Fruit fly (Drosophila melanogaster) whole organism, embryonic: ENCODE results near the gene CG33306.

Experiments used
- Bteb2 ChIP-seq: fragments of 200-800 bp; sonication (Bioruptor generic); optimal IDR thresholded peaks from 2 replicates; lab custom pipeline; 2016; ENCODE audit warnings: missing biosample characterization, missing genetic modification characterization
- CG10366 ChIP-seq: fragments of 200-800 bp; sonication (Bioruptor generic); IDR thresholded peaks from 2 replicates; pipeline ENCODE4 v1.3.6; 2022; ENCODE audit warnings: missing biosample characterization, missing genetic modification characterization
- CG11504 ChIP-seq: fragments of 200-800 bp; sonication (Bioruptor generic); optimal IDR thresholded peaks from 3 replicates; lab custom pipeline; 2019; ENCODE audit warnings: missing biosample characterization, mild to moderate bottlenecking, missing genetic modification characterization, moderate library complexity
- CG11696 ChIP-seq: fragments of 200-800 bp; sonication (Bioruptor generic); IDR thresholded peaks from 2 replicates; pipeline ENCODE4 v1.3.6; 2022; ENCODE audit warnings: missing biosample characterization, missing genetic modification characterization
- CG11723 ChIP-seq: fragments of 200-800 bp; sonication (Bioruptor generic); optimal IDR thresholded peaks from 2 replicates; lab custom pipeline; 2017; ENCODE audit warnings: missing biosample characterization, mild to moderate bottlenecking, missing genetic modification characterization
- CG1233 ChIP-seq: fragments of 200-800 bp; sonication (Bioruptor generic); optimal IDR thresholded peaks from 4 replicates; lab custom pipeline; 2018; ENCODE audit warnings: missing biosample characterization, mild to moderate bottlenecking, missing genetic modification characterization
- CG13894 ChIP-seq: fragments of 200-800 bp; sonication (Bioruptor generic); optimal IDR thresholded peaks from 3 replicates; lab custom pipeline; 2018; ENCODE audit warnings: missing biosample characterization, mild to moderate bottlenecking, missing genetic modification characterization, moderate library complexity
- CG14965 ChIP-seq: fragments of 200-800 bp; sonication (Bioruptor generic); optimal IDR thresholded peaks from 2 replicates; lab custom pipeline; 2016; ENCODE audit warnings: missing biosample characterization, missing genetic modification characterization, borderline replicate concordance
- CG15479 ChIP-seq: fragments of 200-800 bp; sonication (Bioruptor generic); optimal IDR thresholded peaks from 3 replicates; lab custom pipeline; 2019; ENCODE audit warnings: missing biosample characterization, mild to moderate bottlenecking, missing genetic modification characterization, moderate library complexity
- CG16815 ChIP-seq: fragments of 200-800 bp; sonication (Bioruptor generic); optimal IDR thresholded peaks from 3 replicates; lab custom pipeline; 2017; ENCODE audit warnings: missing biosample characterization, mild to moderate bottlenecking, missing genetic modification characterization
- CG1792 ChIP-seq: fragments of 200-800 bp; sonication (Bioruptor generic); optimal IDR thresholded peaks from 2 replicates; lab custom pipeline; 2016; ENCODE audit warnings: missing biosample characterization, missing genetic modification characterization
- CG30431 ChIP-seq: fragments of 200-800 bp; sonication (Bioruptor generic); optimal IDR thresholded peaks from 2 replicates; lab custom pipeline; 2017; ENCODE audit warnings: missing biosample characterization, missing genetic modification characterization
- CG31388 ChIP-seq: fragments of 200-800 bp; sonication (Bioruptor generic); optimal IDR thresholded peaks from 2 replicates; lab custom pipeline; 2016; ENCODE audit warnings: missing biosample characterization, missing genetic modification characterization
- CG3163 ChIP-seq: fragments of 200-800 bp; sonication (Bioruptor generic); optimal IDR thresholded peaks from 3 replicates; lab custom pipeline; 2016; ENCODE audit warnings: missing biosample characterization, missing genetic modification characterization
- CG4424 ChIP-seq: fragments of 200-800 bp; sonication (Bioruptor generic); optimal IDR thresholded peaks from 3 replicates; lab custom pipeline; 2016; ENCODE audit warnings: missing biosample characterization, missing genetic modification characterization
- CG4707 ChIP-seq: fragments of 200-800 bp; sonication (Bioruptor generic); optimal IDR thresholded peaks from 2 replicates; lab custom pipeline; 2018; ENCODE audit warnings: missing biosample characterization, mild to moderate bottlenecking, missing genetic modification characterization, moderate library complexity
- CG6654 ChIP-seq: fragments of 200-800 bp; sonication (Bioruptor generic); optimal IDR thresholded peaks from 2 replicates; lab custom pipeline; 2017; ENCODE audit warnings: missing biosample characterization, mild to moderate bottlenecking, missing genetic modification characterization
- CG9727 ChIP-seq: fragments of 200-800 bp; sonication (Bioruptor generic); optimal IDR thresholded peaks from 3 replicates; lab custom pipeline; 2017; ENCODE audit warnings: missing biosample characterization, mild to moderate bottlenecking, missing genetic modification characterization
- Chrac-16 ChIP-seq: fragments of 200-800 bp; sonication (Bioruptor generic); optimal IDR thresholded peaks from 3 replicates; lab custom pipeline; 2016; ENCODE audit warnings: missing biosample characterization, missing genetic modification characterization
- Dad ChIP-seq: fragments of 200-800 bp; sonication (Bioruptor generic); optimal IDR thresholded peaks from 3 replicates; lab custom pipeline; 2016; ENCODE audit warnings: missing biosample characterization, missing genetic modification characterization
- Fer1 ChIP-seq: fragments of 200-800 bp; sonication (Bioruptor generic); optimal IDR thresholded peaks from 2 replicates; lab custom pipeline; 2017; ENCODE audit warnings: missing biosample characterization, mild to moderate bottlenecking, missing genetic modification characterization
- Gug ChIP-seq: fragments of 200-800 bp; sonication (Bioruptor generic); IDR thresholded peaks from 4 replicates; pipeline ENCODE4 v1.3.6; 2022; ENCODE audit warnings: missing biosample characterization, missing genetic modification characterization
- MBD-R2 ChIP-seq: fragments of 200-800 bp; sonication (Bioruptor generic); IDR thresholded peaks from 2 replicates; pipeline ENCODE4 v1.3.6; 2022; ENCODE audit warnings: missing biosample characterization, missing genetic modification characterization
- MESR4 ChIP-seq: fragments of 200-800 bp; sonication (Bioruptor generic); optimal IDR thresholded peaks from 2 replicates; lab custom pipeline; 2018; ENCODE audit warnings: missing biosample characterization, mild to moderate bottlenecking, missing genetic modification characterization, moderate library complexity
- Nf-YB ChIP-seq: fragments of 200-800 bp; sonication (Bioruptor generic); optimal IDR thresholded peaks from 3 replicates; lab custom pipeline; 2019; ENCODE audit warnings: missing biosample characterization, mild to moderate bottlenecking, missing genetic modification characterization, moderate library complexity
- Oaz ChIP-seq: fragments of 200-800 bp; sonication (Bioruptor generic); IDR thresholded peaks from 2 replicates; pipeline ENCODE4 v1.3.6; 2022; ENCODE audit warnings: missing biosample characterization, missing genetic modification characterization
- Side ChIP-seq: fragments of 200-800 bp; sonication (Bioruptor generic); optimal IDR thresholded peaks from 2 replicates; lab custom pipeline; 2016; ENCODE audit warnings: missing biosample characterization, missing genetic modification characterization
- Spps ChIP-seq: fragments of 200-800 bp; sonication (Bioruptor generic); optimal IDR thresholded peaks from 2 replicates; lab custom pipeline; 2018; ENCODE audit warnings: missing biosample characterization, mild to moderate bottlenecking, missing genetic modification characterization
- Xrp1 ChIP-seq: fragments of 200-800 bp; sonication (Bioruptor generic); IDR thresholded peaks from 2 replicates; pipeline ENCODE4 v1.3.6; 2022; ENCODE audit warnings: missing biosample characterization, missing genetic modification characterization
- YL-1 ChIP-seq: fragments of 200-800 bp; sonication (Bioruptor generic); optimal IDR thresholded peaks from 3 replicates; lab custom pipeline; 2017; ENCODE audit warnings: missing biosample characterization, mild to moderate bottlenecking, missing genetic modification characterization
- abd-A ChIP-seq: fragments of 200-800 bp; sonication (Bioruptor generic); optimal IDR thresholded peaks from 3 replicates; lab custom pipeline; 2019; ENCODE audit warnings: missing biosample characterization, mild to moderate bottlenecking, missing genetic modification characterization, moderate library complexity
- amos ChIP-seq: fragments of 200-800 bp; sonication (Bioruptor generic); IDR thresholded peaks from 2 replicates; pipeline ENCODE4 v1.3.6; 2022; ENCODE audit warnings: missing biosample characterization, missing genetic modification characterization; ENCODE audit not compliant: partially characterized antibody
- ash1 ChIP-seq: fragments of 200-800 bp; sonication (Bioruptor generic); optimal IDR thresholded peaks from 2 replicates; lab custom pipeline; 2018; ENCODE audit warnings: missing biosample characterization, mild to moderate bottlenecking, missing genetic modification characterization
- ato ChIP-seq: fragments of 200-800 bp; sonication (Bioruptor generic); IDR thresholded peaks from 2 replicates; pipeline ENCODE4 v1.3.6; 2022; ENCODE audit warnings: missing biosample characterization, missing genetic modification characterization; ENCODE audit not compliant: partially characterized antibody
- corto ChIP-seq: fragments of 200-800 bp; sonication (Bioruptor generic); optimal IDR thresholded peaks from 2 replicates; lab custom pipeline; 2016; ENCODE audit warnings: missing biosample characterization, mild to moderate bottlenecking, missing genetic modification characterization, moderate library complexity
- dm ChIP-seq: fragments of 200-800 bp; sonication (Bioruptor generic); optimal IDR thresholded peaks from 3 replicates; lab custom pipeline; 2016; ENCODE audit warnings: missing biosample characterization, missing genetic modification characterization
- en ChIP-seq: fragments of 200-800 bp; sonication (Bioruptor generic); optimal IDR thresholded peaks from 2 replicates; lab custom pipeline; 2016; ENCODE audit warnings: missing biosample characterization, missing genetic modification characterization
- fru ChIP-seq: fragments of >200 bp; optimal IDR thresholded peaks from 2 replicates; lab custom pipeline; 2017
- ham ChIP-seq: fragments of 200-800 bp; sonication (Bioruptor generic); IDR thresholded peaks from 2 replicates; pipeline ENCODE4 v1.3.6; 2022; ENCODE audit warnings: missing biosample characterization, missing genetic modification characterization
- hbn ChIP-seq: fragments of 200-800 bp; sonication (Bioruptor generic); IDR thresholded peaks from 2 replicates; pipeline ENCODE4 v1.3.6; 2022; ENCODE audit warnings: missing biosample characterization, missing genetic modification characterization; ENCODE audit not compliant: partially characterized antibody
- hkb ChIP-seq, 2 experiments: fragments of 200-800 bp in 1 of 2; fragments of >200 bp in 1 of 2; sonication (Bioruptor generic) in 1 of 2; IDR thresholded peaks in 1 of 2; optimal IDR thresholded peaks in 1 of 2; 2 replicates each; pipeline versions ENCODE4 v1.3.6 to Lab custom; 2017 to 2022; ENCODE audit warnings: missing biosample characterization in 1 of 2, missing genetic modification characterization in 1 of 2
- lilli ChIP-seq: fragments of 200-800 bp; sonication (Bioruptor generic); optimal IDR thresholded peaks from 3 replicates; lab custom pipeline; 2016; ENCODE audit warnings: missing biosample characterization, missing genetic modification characterization
- mam ChIP-seq: fragments of 200-800 bp; sonication (Bioruptor generic); optimal IDR thresholded peaks from 3 replicates; lab custom pipeline; 2016; ENCODE audit warnings: missing biosample characterization, missing genetic modification characterization
- phol ChIP-seq: fragments of 200-800 bp; sonication (Bioruptor generic); optimal IDR thresholded peaks from 3 replicates; lab custom pipeline; 2018; ENCODE audit warnings: missing biosample characterization, mild to moderate bottlenecking, missing genetic modification characterization, moderate library complexity
- prd ChIP-seq, 3 experiments: fragments of >200 bp in 2 of 3; fragments of 200-800 bp in 1 of 3; sonication (Bioruptor generic) in 1 of 3; optimal IDR thresholded peaks in 2 of 3; IDR thresholded peaks in 1 of 3; 2 replicates in 2 of 3; 3 replicates in 1 of 3; pipeline versions ENCODE4 v1.3.6 to Lab custom; 2017 to 2022; ENCODE audit warnings: missing biosample characterization in 1 of 3, missing genetic modification characterization in 1 of 3
- pros ChIP-seq: fragments of 200-800 bp; sonication (Bioruptor generic); optimal IDR thresholded peaks from 3 replicates; lab custom pipeline; 2019; ENCODE audit warnings: missing biosample characterization, mild to moderate bottlenecking, missing genetic modification characterization, moderate library complexity
- schlank ChIP-seq: fragments of 200-800 bp; sonication (Bioruptor generic); optimal IDR thresholded peaks from 2 replicates; lab custom pipeline; 2018; ENCODE audit warnings: missing biosample characterization, mild to moderate bottlenecking, missing genetic modification characterization
- stwl ChIP-seq: fragments of 200-800 bp; sonication (Bioruptor generic); optimal IDR thresholded peaks from 3 replicates; lab custom pipeline; 2018; ENCODE audit warnings: missing biosample characterization, mild to moderate bottlenecking, missing genetic modification characterization, moderate library complexity
- unc-4 ChIP-seq: fragments of 200-800 bp; sonication (Bioruptor generic); IDR thresholded peaks from 2 replicates; pipeline ENCODE4 v1.3.6; 2022; ENCODE audit warnings: missing biosample characterization, missing genetic modification characterization; ENCODE audit not compliant: partially characterized antibody
- usp ChIP-seq: fragments of >200 bp; optimal IDR thresholded peaks from 2 replicates; lab custom pipeline; 2017; ENCODE audit warnings: missing biosample characterization, missing genetic modification characterization

CG33306 gene

DNA sequence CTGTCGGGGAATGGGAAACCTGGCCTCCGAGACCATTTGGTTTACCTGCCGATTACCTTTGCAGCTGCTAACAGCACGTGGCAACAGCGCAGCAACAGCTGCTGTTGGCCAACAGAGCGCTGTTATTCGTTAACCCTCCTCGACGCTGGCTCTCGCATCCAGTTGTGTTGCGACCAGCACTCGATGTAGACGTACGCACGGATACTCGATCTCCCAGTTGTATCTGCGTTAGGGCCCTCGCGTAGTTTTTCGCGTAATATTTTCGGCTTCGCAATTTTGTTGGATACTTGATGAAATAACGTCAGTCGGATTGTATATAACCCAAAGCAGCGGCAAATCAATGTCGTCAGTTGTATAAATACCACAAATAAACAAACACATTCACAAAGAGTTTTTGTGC is 35.3 kb upstream of the CG33306 start (continued):
- TF ChIP-seq mam (GFP tag; lab: Kevin White, UChicago) (no peak), Fer1 (GFP tag; lab: Kevin White, UChicago) (peak; percentile 45), CG16815 (no peak), pros (GFP tag; lab: Kevin White, UChicago) (no peak), prd (optimal IDR thresholded peaks at IDR 0.05; lab: Kevin White, UChicago) (no peak), prd (GFP tag; IDR thresholded peaks at IDR 0.05; lab: Robert Waterston, UW) (no peak; the same call in 2 of the 3 replicates), CG11696 (GFP tag; lab: Robert Waterston, UW) (no peak), Gug (GFP tag; lab: Robert Waterston, UW) (peak; percentile 33; the same call in 1 of the 4 replicates), Xrp1 (GFP tag; lab: Robert Waterston, UW) (no peak), Nf-YB (no peak), lilli (GFP tag; lab: Kevin White, UChicago) (no peak), schlank (tag; lab: Kevin White, UChicago) (no peak), Dad (GFP tag; lab: Kevin White, UChicago) (peak; percentile 34), CG4707 (GFP tag; lab: Kevin White, UChicago) (peak; percentile 50), CG14965 (GFP tag; lab: Kevin White, UChicago) (no peak), CG1792 (GFP tag; lab: Kevin White, UChicago) (no peak), Spps (tag; lab: Kevin White, UChicago) (no peak), phol (tag; lab: Kevin White, UChicago) (no peak), Bteb2 (no peak), fru (lab: Kevin White, UChicago) (no peak), ash1 (GFP tag; lab: Kevin White, UChicago) (peak; percentile 58), ato (GFP tag; lab: Robert Waterston, UW) (peak; percentile 75), CG1233 (no peak), CG10366 (GFP tag; lab: Robert Waterston, UW) (no peak), CG3163 (GFP tag; lab: Kevin White, UChicago) (peak; percentile 92), CG6654 (no peak), dm (no peak), CG11504 (tag; lab: Kevin White, UChicago) (peak; percentile 8), corto (GFP tag; lab: Kevin White, UChicago) (no peak), hbn (GFP tag; lab: Robert Waterston, UW) (no peak), hkb (optimal IDR thresholded peaks at IDR 0.05; lab: Kevin White, UChicago) (no peak), hkb (GFP tag; IDR thresholded peaks at IDR 0.05; lab: Robert Waterston, UW) (0 out of 2 replicates have a peak, but pooled peaks have one; percentile 39), Oaz (no peak), MESR4 (no peak), unc-4 (GFP tag; lab: Robert Waterston, UW) (peak; percentile 23; the same call in 1 of the 2 replicates), CG31388 (GFP tag; lab: Kevin White, UChicago) (no peak), CG11723 (GFP tag; lab: Kevin White, UChicago) (no peak), stwl (tag; lab: Kevin White, UChicago) (peak; percentile 4), MBD-R2 (GFP tag; lab: Robert Waterston, UW) (peak; percentile 13; the same call in 1 of the 2 replicates), CG15479 (GFP tag; lab: Kevin White, UChicago) (peak; percentile 3), usp (no peak), CG9727 (GFP tag; lab: Kevin White, UChicago) (no peak), abd-A (peak; percentile 8), CG30431 (GFP tag; lab: Kevin White, UChicago) (no peak), amos (GFP tag; lab: Robert Waterston, UW) (peak; percentile 66; the same call in 1 of the 2 replicates), YL-1 (no peak), Chrac-16 (no peak), CG4424 (GFP tag; lab: Kevin White, UChicago) (peak; percentile 22), Side (GFP tag; lab: Kevin White, UChicago) (peak; percentile 21), ham (no peak), en (GFP tag; lab: Kevin White, UChicago) (no peak), CG13894 (tag; lab: Kevin White, UChicago) (peak; percentile 25)
